Fruit fly (Drosophila melanogaster): ENCODE measurements around the gene Rpt3.

dm6 chrX:11146598-11147176, 21.8 kb downstream of the Rpt3 start:
- no peak for TF ChIP-seq salr (GFP tag; optimal IDR thresholded peaks at IDR 0.05)
- peak; percentile 30 for TF ChIP-seq CG7368 (GFP tag; optimal IDR thresholded peaks at IDR 0.05)
- peak; percentile 6 for TF ChIP-seq CG34406 (GFP tag; optimal IDR thresholded peaks at IDR 0.05)
- TF ChIP-seq CG6854 (GFP tag; optimal IDR thresholded peaks at IDR 0.05): no peak
- TF ChIP-seq Gug (GFP tag; IDR thresholded peaks at IDR 0.05): 0 out of 2 replicates have a peak, but pooled peaks have one; percentile 9
- peak; percentile 16 for TF ChIP-seq Met (GFP tag; optimal IDR thresholded peaks at IDR 0.05)
- peak; percentile 33; the same call in 1 of the 3 replicates for TF ChIP-seq CG8119 (GFP tag; IDR thresholded peaks at IDR 0.05)
- TF ChIP-seq Hr38 (GFP tag; optimal IDR thresholded peaks at IDR 0.05): no peak
- TF ChIP-seq vri (GFP tag; optimal IDR thresholded peaks at IDR 0.05): no peak
- no peak for TF ChIP-seq Lpt (GFP tag; optimal IDR thresholded peaks at IDR 0.05)
- TF ChIP-seq OdsH (GFP tag; optimal IDR thresholded peaks at IDR 0.05): peak; percentile 7
- TF ChIP-seq net (GFP tag; optimal IDR thresholded peaks at IDR 0.05): no peak

Data from whole organism, prepupa.